Fruit fly (Drosophila melanogaster): ENCODE results near the gene CG6277.

DNA sequence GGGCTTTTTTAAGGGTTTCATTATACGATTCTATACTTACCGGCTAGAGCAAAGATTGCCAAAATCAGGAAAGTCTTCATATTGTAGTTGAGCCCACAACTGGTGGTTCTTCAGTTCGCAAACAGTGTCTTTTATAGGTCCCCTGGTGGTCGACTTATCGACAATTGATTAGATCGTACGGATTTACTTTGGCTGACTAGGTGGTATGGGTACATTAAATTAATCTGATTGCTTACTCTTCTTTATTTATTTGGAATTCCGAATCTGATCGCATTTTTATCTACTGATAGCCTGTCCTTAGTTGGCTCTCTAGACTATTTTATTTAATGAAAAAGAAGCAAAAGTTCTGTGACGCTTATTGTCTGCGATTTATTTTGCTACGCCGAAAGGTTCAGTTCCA, 3.0 kb upstream of the CG6277 start, which contains the start of gene CG6271:
- TF ChIP-seq ttk (optimal IDR thresholded peaks at IDR 0.05) = no peak
- no peak for TF ChIP-seq h (optimal IDR thresholded peaks at IDR 0.05)
- TF ChIP-seq insv (optimal IDR thresholded peaks at IDR 0.05) = no peak
- no peak for TF ChIP-seq psq (optimal IDR thresholded peaks at IDR 0.05)
- TF ChIP-seq Myc (optimal IDR thresholded peaks at IDR 0.05) = no peak

Measured in Kc167 (cell line).